Fruit fly (Drosophila melanogaster): ENCODE results near the gene dbo.
A peak's percentile ranks its signal among the peaks of the same experiment; 100 is the strongest.

The dbo gene

DNA sequence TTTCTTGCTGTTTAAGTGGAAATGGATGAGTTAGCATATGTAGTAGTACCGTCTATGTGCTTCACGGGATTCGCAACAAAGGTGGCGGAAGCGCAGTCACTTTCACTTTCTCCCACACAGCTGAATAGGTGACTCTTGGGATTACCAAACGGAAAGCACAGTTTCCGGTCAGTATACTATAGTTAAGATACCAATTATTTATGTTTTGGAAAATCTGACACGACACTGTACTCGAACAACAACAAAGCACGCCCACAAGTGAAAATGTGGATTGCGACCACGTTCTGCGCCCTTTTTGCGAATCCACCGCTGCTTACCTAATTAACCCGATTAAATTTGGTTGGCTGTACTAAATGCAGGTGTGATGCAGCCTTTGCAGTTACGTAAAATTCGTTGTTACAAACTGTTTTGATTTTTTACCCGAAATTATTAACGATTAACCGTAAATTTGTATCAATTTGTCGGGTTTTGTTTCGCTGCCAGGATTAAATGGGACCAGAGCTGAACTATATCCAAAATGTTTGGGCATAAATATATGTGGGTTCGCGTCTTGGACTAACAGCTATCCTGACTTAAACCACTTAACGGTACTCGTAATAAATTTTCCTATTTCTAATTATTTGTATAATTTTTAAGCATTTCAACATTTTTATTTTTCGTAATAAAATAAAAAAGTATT, 8.3 kb downstream of the dbo start, which contains the start of gene CG18081:
TSS of gene CG18081 (minus strand) at position 512 of the 679 bp plus-strand sequence.
- TF ChIP-seq CG15710 (tag; optimal IDR thresholded peaks at IDR 0.05) (no peak), EcR (GFP tag; optimal IDR thresholded peaks at IDR 0.05) (no peak), rn (GFP tag; IDR thresholded peaks at IDR 0.05) (no peak), D1 (tag; optimal IDR thresholded peaks at IDR 0.05) (peak; percentile 68)

DNA sequence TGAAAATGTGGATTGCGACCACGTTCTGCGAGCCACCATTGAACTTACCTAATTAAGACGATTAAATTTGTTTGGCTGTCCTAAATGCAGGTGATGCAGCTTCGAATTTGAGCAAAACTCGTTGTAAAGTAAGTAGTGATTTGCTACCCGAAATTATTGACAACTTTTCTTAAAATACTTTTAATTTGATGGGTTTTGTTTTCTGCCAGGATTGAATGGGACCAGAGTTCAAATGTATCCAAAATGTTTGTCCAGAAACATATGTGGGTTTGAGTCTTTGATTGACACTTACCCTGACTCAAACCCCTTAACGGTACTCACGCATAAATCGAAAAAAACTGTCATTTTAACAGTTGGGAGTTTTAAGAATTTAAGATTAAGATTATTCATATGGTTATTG, 10.5 kb downstream of the dbo start, which contains the start of gene CG15715:
TSS of gene CG15715 (minus strand) at position 274 of the 400 bp plus-strand sequence.
- TF ChIP-seq D1 (tag; optimal IDR thresholded peaks at IDR 0.05) (peak; percentile 66), CG32121 (GFP tag; IDR thresholded peaks at IDR 0.05) (no peak)

DNA sequence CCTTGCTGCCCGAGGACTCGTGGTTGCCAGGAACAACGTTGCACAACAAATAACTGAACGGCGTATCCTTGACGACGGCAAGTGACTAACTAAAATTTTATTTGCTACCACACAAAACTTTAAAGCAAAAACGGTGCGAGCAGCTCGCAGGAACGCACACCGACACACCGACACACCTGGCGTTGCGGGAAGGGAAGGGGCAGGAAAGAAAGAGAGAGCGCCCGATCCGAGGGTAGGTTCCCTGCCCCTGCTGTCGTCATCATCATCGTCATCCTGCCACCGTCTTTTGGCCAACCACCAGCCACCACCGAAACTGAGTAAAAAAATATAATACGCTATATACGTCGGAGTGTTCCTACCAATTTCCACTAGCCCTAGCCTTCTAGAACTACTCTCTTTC, 17.3 kb downstream of the dbo start, which contains the start of gene meru:
TSS of gene meru (minus strand) at position 101 of the 400 bp plus-strand sequence.
- TF ChIP-seq rn (GFP tag; IDR thresholded peaks at IDR 0.05) (no peak), Pif1B (GFP tag; optimal IDR thresholded peaks at IDR 0.05) (no peak), CG12605 (GFP tag; IDR thresholded peaks at IDR 0.05) (no peak), Snoo (tag; optimal IDR thresholded peaks at IDR 0.05) (no peak), CG15710 (tag; optimal IDR thresholded peaks at IDR 0.05) (no peak)

DNA sequence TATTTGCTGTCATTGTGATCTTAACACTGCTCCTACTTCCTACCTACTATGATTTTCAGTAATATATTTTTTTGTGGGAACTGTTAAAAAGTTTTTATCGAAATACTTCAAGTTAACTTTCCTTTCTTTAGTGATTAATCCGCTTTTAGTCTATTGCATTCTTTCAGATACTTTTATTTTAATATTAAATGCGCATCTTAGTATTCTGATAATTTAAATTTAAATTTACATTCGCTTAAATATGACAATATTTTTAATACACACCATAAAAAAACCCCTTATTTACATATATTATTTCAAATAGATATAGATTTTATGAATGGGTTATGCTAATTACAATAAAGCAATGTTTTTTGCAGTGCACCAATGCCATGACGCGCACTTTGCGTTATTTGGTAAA, 17.9 kb downstream of the dbo start:
- TF ChIP-seq fd96Ca (GFP tag; IDR thresholded peaks at IDR 0.05) = no peak
- peak; percentile 32 for TF ChIP-seq CG8159 (tag; optimal IDR thresholded peaks at IDR 0.05)

DNA sequence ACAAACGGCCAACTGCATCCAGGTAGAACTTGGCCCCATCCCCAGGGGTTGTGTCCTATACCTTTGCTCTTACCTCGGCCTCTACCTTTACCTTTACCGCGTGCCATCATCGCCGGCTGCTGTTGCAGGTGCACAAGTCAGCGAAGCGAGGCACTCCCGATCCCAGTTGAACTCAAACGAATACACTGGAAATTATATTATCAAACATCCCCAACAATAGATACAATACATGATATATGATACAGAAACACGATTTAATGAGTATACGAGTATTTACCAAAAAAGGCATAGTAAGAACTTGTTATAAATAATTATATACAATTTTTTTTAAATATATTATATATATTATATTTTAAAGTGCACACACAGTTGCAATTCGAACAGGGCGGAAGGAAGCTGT, 20.5 kb downstream of the dbo start:
- TF ChIP-seq CG8159 (tag; optimal IDR thresholded peaks at IDR 0.05) (peak; percentile 35), EcR (GFP tag; optimal IDR thresholded peaks at IDR 0.05) (no peak), CG9948 (tag; optimal IDR thresholded peaks at IDR 0.05) (peak; percentile 28)

DNA sequence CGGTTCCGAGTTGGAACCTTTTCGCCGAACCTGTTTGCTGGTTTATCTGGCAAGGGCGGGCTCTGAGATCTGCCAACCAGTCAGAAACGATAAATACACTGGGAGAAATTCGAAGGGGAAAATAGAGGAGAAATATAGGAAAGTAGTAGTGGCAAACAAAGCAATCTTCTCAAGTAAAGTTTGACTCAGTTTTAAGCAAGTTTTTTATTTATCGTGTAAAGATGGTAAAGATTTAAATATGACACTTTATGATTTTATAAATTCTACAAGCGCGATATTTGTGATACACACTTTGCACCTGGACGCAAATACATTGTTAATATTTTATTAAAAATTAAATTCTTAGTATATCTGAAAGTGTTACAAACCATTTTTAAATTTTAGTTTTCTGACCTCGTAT, 21.0 kb downstream of the dbo start:
- TF ChIP-seq CG13204 (GFP tag; optimal IDR thresholded peaks at IDR 0.05) (no peak), CG34367 (tag; optimal IDR thresholded peaks at IDR 0.05) (no peak), Ets98B (GFP tag; IDR thresholded peaks at IDR 0.05) (no peak), CG4496 (GFP tag; IDR thresholded peaks at IDR 0.05) (no peak), Pif1B (GFP tag; optimal IDR thresholded peaks at IDR 0.05) (no peak), Pif1A (GFP tag; optimal IDR thresholded peaks at IDR 0.05) (peak; percentile 8), CG14655 (GFP tag; optimal IDR thresholded peaks at IDR 0.05) (peak; percentile 18), CG9948 (tag; optimal IDR thresholded peaks at IDR 0.05) (no peak), CG17806 (tag; optimal IDR thresholded peaks at IDR 0.05) (no peak), CG8159 (tag; optimal IDR thresholded peaks at IDR 0.05) (peak; percentile 41)

DNA sequence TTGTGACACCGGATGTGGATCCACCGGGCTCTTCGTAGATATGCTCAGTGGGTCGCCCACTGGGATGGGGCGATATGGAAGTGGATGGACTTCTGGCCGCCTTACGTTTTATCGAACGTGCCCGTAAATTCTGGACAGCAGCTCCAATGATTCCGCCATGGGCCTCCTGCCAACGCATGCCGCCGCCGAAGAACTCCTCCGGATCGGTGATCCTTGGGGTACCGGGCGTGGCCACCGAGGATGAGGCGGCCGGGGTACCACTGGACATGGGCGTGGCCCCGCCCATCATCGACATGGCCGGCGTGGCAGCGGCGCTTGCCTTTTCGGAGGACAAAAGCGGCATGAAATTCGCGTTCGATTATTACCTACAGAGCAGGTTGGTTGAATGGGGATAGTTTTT, 29.3 kb downstream of the dbo start:
- TF ChIP-seq fd96Ca (GFP tag; IDR thresholded peaks at IDR 0.05) = no peak
- no peak for TF ChIP-seq CG8301 (tag; optimal IDR thresholded peaks at IDR 0.05)
- TF ChIP-seq CG32121 (GFP tag; IDR thresholded peaks at IDR 0.05) = no peak
- no peak for TF ChIP-seq Snoo (tag; optimal IDR thresholded peaks at IDR 0.05)
- no peak for TF ChIP-seq CG8159 (tag; optimal IDR thresholded peaks at IDR 0.05)
- no peak for TF ChIP-seq gl (tag; optimal IDR thresholded peaks at IDR 0.05)
- no peak for TF ChIP-seq CG15710 (tag; optimal IDR thresholded peaks at IDR 0.05)
- TF ChIP-seq Ets98B (GFP tag; IDR thresholded peaks at IDR 0.05) = no peak
- no peak for TF ChIP-seq D1 (tag; optimal IDR thresholded peaks at IDR 0.05)
- TF ChIP-seq rn (GFP tag; IDR thresholded peaks at IDR 0.05) = no peak
- no peak for TF ChIP-seq CG13204 (GFP tag; optimal IDR thresholded peaks at IDR 0.05)
- no peak for TF ChIP-seq Pif1B (GFP tag; optimal IDR thresholded peaks at IDR 0.05)
- TF ChIP-seq CG34367 (tag; optimal IDR thresholded peaks at IDR 0.05) = no peak
- TF ChIP-seq CG14655 (GFP tag; optimal IDR thresholded peaks at IDR 0.05) = no peak

DNA sequence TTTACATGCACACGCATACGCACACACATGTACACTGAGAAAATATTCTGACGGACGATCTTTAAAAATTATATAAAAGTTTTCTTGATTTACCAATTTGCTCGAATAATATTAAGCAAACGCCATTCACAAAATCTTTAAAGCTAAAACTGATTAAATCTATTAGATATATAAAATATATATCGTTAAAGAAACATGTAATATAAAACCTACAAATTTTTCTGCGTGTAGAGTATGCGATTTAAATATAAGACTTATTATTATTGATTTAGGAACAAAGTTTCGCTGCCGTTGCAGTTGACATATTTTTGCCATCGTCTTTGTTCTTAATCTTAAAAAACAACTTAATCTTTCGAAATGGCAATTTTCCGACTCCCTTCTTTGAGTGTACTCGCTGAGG, 50.8 kb downstream of the dbo start:
- peak; percentile 54 for TF ChIP-seq CG8159 (tag; optimal IDR thresholded peaks at IDR 0.05)
- TF ChIP-seq rn (GFP tag; IDR thresholded peaks at IDR 0.05) = no peak
- TF ChIP-seq CG14655 (GFP tag; optimal IDR thresholded peaks at IDR 0.05) = peak; percentile 42
